Worm (Caenorhabditis elegans) whole organism, L1 larva: ENCODE results near the gene C18C4.7.

Source experiments
- C34B4.2 ChIP-seq: sonication (generic microtip); optimal IDR thresholded peaks from 2 replicates; lab custom pipeline; 2017; ENCODE audit warnings: mild to moderate bottlenecking, missing genetic modification characterization, missing compliant biosample characterization
- Y116A8C.19 ChIP-seq: sonication (generic microtip); optimal IDR thresholded peaks from 2 replicates; lab custom pipeline; 2016; ENCODE audit warnings: missing compliant biosample characterization, missing genetic modification characterization, borderline replicate concordance
- ama-1 ChIP-seq: fragments of 150-350 bp; optimal IDR thresholded peaks from 2 replicates; lab custom pipeline; 2014
- ceh-63 ChIP-seq: fragments of 200-800 bp; sonication (Bioruptor generic); optimal IDR thresholded peaks from 2 replicates; lab custom pipeline; 2018; ENCODE audit warnings: mild to moderate bottlenecking, missing genetic modification characterization, missing compliant biosample characterization
- ceh-8 ChIP-seq: fragments of 200-800 bp; sonication (Bioruptor generic); optimal IDR thresholded peaks from 2 replicates; lab custom pipeline; 2018; ENCODE audit warnings: mild to moderate bottlenecking, missing genetic modification characterization, moderate library complexity, missing compliant biosample characterization
- ceh-82 ChIP-seq, 3 experiments: fragments of 150-350 bp in 1 of 3; sonication (generic microtip) in 2 of 3; optimal IDR thresholded peaks; 2 replicates each; lab custom pipeline; 2014 to 2017; ENCODE audit warnings: missing biosample characterization in 3 of 3, missing genetic modification characterization in 3 of 3
- ces-1 ChIP-seq: fragments of 150-350 bp; optimal IDR thresholded peaks from 2 replicates; lab custom pipeline; 2014; ENCODE audit warnings: missing biosample characterization, missing genetic modification reagents, missing genetic modification characterization
- dpl-1 ChIP-seq, 3 experiments: fragments of 150-350 bp in 2 of 3; sonication (generic microtip) in 1 of 3; optimal IDR thresholded peaks; 2 replicates each; lab custom pipeline; 2014 to 2017; ENCODE audit warnings: missing biosample characterization in 3 of 3, missing genetic modification characterization in 3 of 3, missing genetic modification reagents in 3 of 3
- dsc-1 ChIP-seq: sonication (generic microtip); optimal IDR thresholded peaks from 2 replicates; lab custom pipeline; 2016; ENCODE audit warnings: mild to moderate bottlenecking, missing genetic modification characterization, missing compliant biosample characterization
- efl-1 ChIP-seq, 4 experiments: fragments of 150-350 bp; optimal IDR thresholded peaks in 3 of 4; peaks in 1 of 4; 1 replicate in 1 of 4; 2 replicates in 3 of 4; lab custom pipeline; 2014; ENCODE audit warnings: missing biosample characterization in 2 of 4, missing genetic modification characterization in 2 of 4, missing genetic modification reagents in 2 of 4
- egl-13 ChIP-seq: sonication (generic microtip); optimal IDR thresholded peaks from 2 replicates; lab custom pipeline; 2016; ENCODE audit warnings: missing genotype, missing genetic modification reagents, missing genetic modification characterization, missing compliant biosample characterization
- elt-2 ChIP-seq: sonication (generic microtip); optimal IDR thresholded peaks from 2 replicates; lab custom pipeline; 2016; ENCODE audit warnings: missing genetic modification characterization, mild to moderate bottlenecking, inconsistent platforms, missing compliant biosample characterization, missing genetic modification reagents
- fkh-4 ChIP-seq: sonication (generic microtip); optimal IDR thresholded peaks from 2 replicates; lab custom pipeline; 2016; ENCODE audit warnings: missing compliant biosample characterization, missing genetic modification characterization, borderline replicate concordance
- fkh-8 ChIP-seq: sonication (generic microtip); optimal IDR thresholded peaks from 2 replicates; lab custom pipeline; 2016; ENCODE audit warnings: mild to moderate bottlenecking, missing genetic modification characterization, missing compliant biosample characterization
- fos-1 ChIP-seq: fragments of 150-350 bp; optimal IDR thresholded peaks from 2 replicates; lab custom pipeline; 2014; ENCODE audit warnings: missing biosample characterization, missing genetic modification characterization
- grh-1 ChIP-seq: fragments of 200-800 bp; sonication (Bioruptor generic); IDR thresholded peaks from 2 replicates; pipeline ENCODE4 v1.3.6; 2022; ENCODE audit warnings: missing genetic modification reagents, missing genetic modification characterization, missing compliant biosample characterization
- hlh-17 ChIP-seq: fragments of 200-800 bp; sonication (Bioruptor generic); optimal IDR thresholded peaks from 2 replicates; lab custom pipeline; 2018; ENCODE audit warnings: missing genetic modification characterization, mild to moderate bottlenecking, missing compliant biosample characterization, moderate library complexity, borderline replicate concordance
- hlh-4 ChIP-seq: sonication (generic microtip); optimal IDR thresholded peaks from 2 replicates; lab custom pipeline; 2016; ENCODE audit warnings: mild to moderate bottlenecking, missing genetic modification characterization, missing compliant biosample characterization
- irx-1 ChIP-seq: sonication (generic microtip); optimal IDR thresholded peaks from 2 replicates; lab custom pipeline; 2016; ENCODE audit warnings: missing genetic modification characterization, missing compliant biosample characterization
- lin-15B ChIP-seq: fragments of 150-350 bp; sonication (generic microtip); optimal IDR thresholded peaks from 3 replicates; lab custom pipeline; 2014; ENCODE audit warnings: missing biosample characterization, missing genetic modification characterization
- lin-35 ChIP-seq, 2 experiments: fragments of 150-350 bp; optimal IDR thresholded peaks; 2 replicates each; lab custom pipeline; 2014; ENCODE audit warnings: missing biosample characterization in 2 of 2, missing genetic modification characterization in 2 of 2, missing genetic modification reagents in 2 of 2
- lsy-2 ChIP-seq, 2 experiments: fragments of 150-350 bp; optimal IDR thresholded peaks; 2 replicates each; lab custom pipeline; 2014; ENCODE audit warnings: missing biosample characterization in 2 of 2, missing genetic modification characterization in 2 of 2
- mdl-1 ChIP-seq, 2 experiments: fragments of 150-350 bp; optimal IDR thresholded peaks; 2 replicates each; lab custom pipeline; 2014 to 2017; ENCODE audit warnings: missing biosample characterization in 2 of 2, missing genetic modification characterization in 2 of 2, inconsistent platforms in 1 of 2
- mep-1 ChIP-seq: fragments of 150-350 bp; optimal IDR thresholded peaks from 2 replicates; lab custom pipeline; 2014; ENCODE audit warnings: missing biosample characterization, missing genetic modification characterization
- nhr-11 ChIP-seq: fragments of 150-350 bp; optimal IDR thresholded peaks from 2 replicates; lab custom pipeline; 2014; ENCODE audit warnings: missing biosample characterization, missing genetic modification characterization
- nhr-12 ChIP-seq: sonication (generic microtip); optimal IDR thresholded peaks from 2 replicates; lab custom pipeline; 2017; ENCODE audit warnings: missing biosample characterization, missing genetic modification characterization
- nhr-28 ChIP-seq: fragments of 150-350 bp; optimal IDR thresholded peaks from 2 replicates; lab custom pipeline; 2014; ENCODE audit warnings: missing biosample characterization, missing genetic modification characterization
- nhr-47 ChIP-seq: sonication (generic microtip); optimal IDR thresholded peaks from 2 replicates; lab custom pipeline; 2016; ENCODE audit warnings: mild to moderate bottlenecking, missing genetic modification characterization, moderate library complexity, missing compliant biosample characterization
- nhr-76 ChIP-seq: sonication (generic microtip); optimal IDR thresholded peaks from 2 replicates; lab custom pipeline; 2017; ENCODE audit warnings: missing biosample characterization, missing genetic modification characterization
- nhr-77 ChIP-seq: fragments of 150-350 bp; optimal IDR thresholded peaks from 2 replicates; lab custom pipeline; 2014; ENCODE audit warnings: missing biosample characterization, missing genetic modification characterization
- pag-3 ChIP-seq: sonication (generic microtip); optimal IDR thresholded peaks from 2 replicates; lab custom pipeline; 2017; ENCODE audit warnings: missing genetic modification characterization, mild to moderate bottlenecking, missing compliant biosample characterization, antibody characterized with exemption, borderline replicate concordance; ENCODE audit not compliant: insufficient read depth
- pax-3 ChIP-seq: fragments of 200-800 bp; sonication (Bioruptor generic); optimal IDR thresholded peaks from 2 replicates; lab custom pipeline; 2018; ENCODE audit warnings: mild to moderate bottlenecking, missing genetic modification characterization, moderate library complexity, missing compliant biosample characterization
- pqm-1 ChIP-seq: sonication (generic microtip); optimal IDR thresholded peaks from 3 replicates; lab custom pipeline; 2017; ENCODE audit warnings: missing biosample characterization, missing genetic modification characterization
- rnt-1 ChIP-seq: sonication (generic microtip); optimal IDR thresholded peaks from 2 replicates; lab custom pipeline; 2016; ENCODE audit warnings: mild to moderate bottlenecking, missing genetic modification characterization, moderate library complexity, missing compliant biosample characterization
- snpc-4 ChIP-seq: fragments of 150-350 bp; optimal IDR thresholded peaks from 2 replicates; lab custom pipeline; 2014; ENCODE audit warnings: missing biosample characterization, missing genetic modification characterization
- sptf-1 ChIP-seq: fragments of 150-350 bp; optimal IDR thresholded peaks from 2 replicates; lab custom pipeline; 2014; ENCODE audit warnings: missing biosample characterization, missing genetic modification characterization
- swsn-7 ChIP-seq: sonication (generic microtip); optimal IDR thresholded peaks from 2 replicates; lab custom pipeline; 2016; ENCODE audit warnings: missing genetic modification characterization, missing compliant biosample characterization
- tbx-2 ChIP-seq: sonication (generic microtip); optimal IDR thresholded peaks from 2 replicates; lab custom pipeline; 2016; ENCODE audit warnings: missing genetic modification characterization, missing compliant biosample characterization
- tlp-1 ChIP-seq: fragments of 150-350 bp; optimal IDR thresholded peaks from 2 replicates; lab custom pipeline; 2014; ENCODE audit warnings: missing biosample characterization, missing genetic modification characterization
- unc-86 ChIP-seq: sonication (generic microtip); optimal IDR thresholded peaks from 2 replicates; lab custom pipeline; 2016; ENCODE audit warnings: missing genetic modification characterization, missing compliant biosample characterization
- unc-98 ChIP-seq: fragments of 200-800 bp; sonication (Bioruptor generic); IDR thresholded peaks from 2 replicates; pipeline ENCODE4 v1.3.6; 2022; ENCODE audit warnings: missing genetic modification characterization, missing compliant biosample characterization
- vab-15 ChIP-seq: sonication (generic microtip); optimal IDR thresholded peaks from 2 replicates; lab custom pipeline; 2017; ENCODE audit warnings: missing genotype, mild to moderate bottlenecking, missing genetic modification characterization, missing compliant biosample characterization
- zip-4 ChIP-seq: fragments of 200-800 bp; sonication (Bioruptor generic); optimal IDR thresholded peaks from 2 replicates; lab custom pipeline; 2018; ENCODE audit warnings: mild to moderate bottlenecking, missing genetic modification characterization, moderate library complexity, missing compliant biosample characterization
- ztf-11 ChIP-seq, 2 experiments: sonication (generic microtip); optimal IDR thresholded peaks; 2 replicates each; lab custom pipeline; 2016 to 2017; ENCODE audit warnings: missing genetic modification characterization in 2 of 2, missing biosample characterization in 1 of 2, missing compliant biosample characterization in 1 of 2
- ztf-4 ChIP-seq: fragments of 150-350 bp; optimal IDR thresholded peaks from 2 replicates; lab custom pipeline; 2014; ENCODE audit warnings: missing biosample characterization, missing genetic modification characterization

The C18C4.7 gene

ce11 chrV:5592323-5592722 lies 25.3 kb upstream of the C18C4.7 start, which contains the start of gene vps-37 (continued):
- TF ChIP-seq nhr-12 (tag; lab: Kevin White, UChicago) (no peak), C34B4.2 (tag; lab: Kevin White, UChicago) (no peak), elt-2 (tag; lab: Kevin White, UChicago) (no peak), swsn-7 (tag; lab: Kevin White, UChicago) (peak; percentile 82), lin-15B (tag; lab: Kevin White, UChicago) (peak; percentile 78), ceh-63 (GFP tag; lab: Kevin White, UChicago) (no peak), nhr-28 (tag; lab: Kevin White, UChicago) (no peak), ceh-82 (tag; optimal IDR thresholded peaks at IDR 0.05; lab: Kevin White, UChicago) (peak; percentile 81 to 92 (median 86)), efl-1 (optimal IDR thresholded peaks at IDR 0.05; lab: Kevin White, UChicago) (peak; percentile 91), efl-1 (GFP tag; optimal IDR thresholded peaks at IDR 0.05 in 1 of 2; lab: Kevin White, UChicago) (peak; percentile 83 to 98), dpl-1 (GFP tag; optimal IDR thresholded peaks at IDR 0.05; lab: Kevin White, UChicago) (peak; percentile 74 to 85 (median 84)), nhr-47 (peak; percentile 82), hlh-4 (tag; lab: Kevin White, UChicago) (no peak), mep-1 (tag; lab: Kevin White, UChicago) (peak; percentile 94), rnt-1 (tag; lab: Kevin White, UChicago) (peak; percentile 86), pax-3 (tag; lab: Kevin White, UChicago) (no peak), nhr-77 (no peak), irx-1 (tag; lab: Kevin White, UChicago) (peak; percentile 69), mdl-1 (tag; optimal IDR thresholded peaks at IDR 0.05; lab: Kevin White, UChicago) (peak in 1 of 2 experiments; percentile 33), sptf-1 (tag; lab: Kevin White, UChicago) (no peak), snpc-4 (tag; lab: Kevin White, UChicago) (peak; percentile 85), lin-35 (GFP tag; optimal IDR thresholded peaks at IDR 0.05; lab: Kevin White, UChicago) (peak; percentile 88 to 90), ztf-11 (tag; optimal IDR thresholded peaks at IDR 0.05; lab: Kevin White, UChicago) (peak in 1 of 2 experiments; percentile 34), ceh-8 (GFP tag; lab: Kevin White, UChicago) (peak; percentile 20), ama-1 (lab: Kevin White, UChicago) (peak; percentile 25), pag-3 (tag; lab: Kevin White, UChicago) (no peak), lsy-2 (tag; optimal IDR thresholded peaks at IDR 0.05; lab: Kevin White, UChicago) (peak; percentile 92 to 94), tbx-2 (tag; lab: Kevin White, UChicago) (peak; percentile 77), zip-4 (no peak), ces-1 (GFP tag; lab: Kevin White, UChicago) (peak; percentile 50), ztf-4 (tag; lab: Kevin White, UChicago) (peak; percentile 69), Y116A8C.19 (tag; lab: Kevin White, UChicago) (no peak), fkh-4 (tag; lab: Kevin White, UChicago) (no peak), fkh-8 (tag; lab: Kevin White, UChicago) (peak; percentile 58), tlp-1 (tag; lab: Kevin White, UChicago) (no peak)

- TF ChIP-seq rnt-1 (tag; lab: Kevin White, UChicago) (no peak), grh-1 (GFP tag; lab: Robert Waterston, UW) (no peak), hlh-17 (GFP tag; lab: Kevin White, UChicago) (no peak), dsc-1 (no peak), unc-98 (GFP tag; lab: Robert Waterston, UW) (no peak), pqm-1 (no peak), nhr-11 (tag; lab: Kevin White, UChicago) (no peak), fos-1 (tag; lab: Kevin White, UChicago) (no peak), ceh-63 (GFP tag; lab: Kevin White, UChicago) (no peak), mdl-1 (tag; optimal IDR thresholded peaks at IDR 0.05; lab: Kevin White, UChicago) (no peak), unc-86 (tag; lab: Kevin White, UChicago) (no peak), nhr-77 (no peak), ces-1 (GFP tag; lab: Kevin White, UChicago) (no peak), egl-13 (tag; lab: Kevin White, UChicago) (no peak), nhr-76 (tag; lab: Kevin White, UChicago) (no peak), vab-15 (no peak), C34B4.2 (tag; lab: Kevin White, UChicago) (no peak)
- TF ChIP-seq, all 84 proteins: peak for 0
These were observed 24.9 kb upstream of the C18C4.7 start for ce11 chrV:5591887-5592286.
